Worm (Caenorhabditis elegans) whole organism, mixed stage, embryonic: ENCODE results near the gene trpa-1.
"Not testable (repeated sequence)": the region's sequence is repeated elsewhere in the genome, so short reads cannot be mapped to it uniquely, and the experiment has no call there.

Experiments
- M03D4.4 ChIP-seq: sonication (generic microtip); optimal IDR thresholded peaks from 2 replicates; lab custom pipeline; 2017; ENCODE audit warnings: mild to moderate bottlenecking, missing genetic modification characterization, missing compliant biosample characterization
- bed-3 ChIP-seq: fragments of 200-800 bp; sonication (Bioruptor generic); optimal IDR thresholded peaks from 3 replicates; lab custom pipeline; 2018; ENCODE audit warnings: mild to moderate bottlenecking, missing genetic modification characterization, moderate library complexity, missing compliant biosample characterization
- ceh-39 ChIP-seq: fragments of 150-350 bp; optimal IDR thresholded peaks from 2 replicates; lab custom pipeline; 2014; ENCODE audit warnings: missing biosample characterization, missing genetic modification characterization
- ceh-43 ChIP-seq: fragments of 200-800 bp; sonication (Bioruptor generic); optimal IDR thresholded peaks from 2 replicates; lab custom pipeline; 2018; ENCODE audit warnings: mild to moderate bottlenecking, missing genetic modification characterization, moderate library complexity, missing compliant biosample characterization
- ces-1 ChIP-seq: fragments of 150-350 bp; optimal IDR thresholded peaks from 2 replicates; lab custom pipeline; 2014; ENCODE audit warnings: missing biosample characterization, missing genetic modification reagents, missing genetic modification characterization
- cnd-1 ChIP-seq: fragments of 200-800 bp; sonication (Bioruptor generic); optimal IDR thresholded peaks from 2 replicates; lab custom pipeline; 2018; ENCODE audit warnings: mild to moderate bottlenecking, missing genetic modification characterization, missing compliant biosample characterization
- drap-1 ChIP-seq: fragments of 200-800 bp; sonication (Bioruptor generic); optimal IDR thresholded peaks from 3 replicates; lab custom pipeline; 2018; ENCODE audit warnings: mild to moderate bottlenecking, missing genetic modification characterization, missing compliant biosample characterization
- elt-1 ChIP-seq: sonication (generic microtip); optimal IDR thresholded peaks from 2 replicates; lab custom pipeline; 2017; ENCODE audit warnings: missing genetic modification characterization, mild to moderate bottlenecking, missing compliant biosample characterization, antibody characterized with exemption, moderate library complexity, borderline replicate concordance; ENCODE audit not compliant: insufficient read depth
- elt-3 ChIP-seq: fragments of 150-350 bp; optimal IDR thresholded peaks from 2 replicates; lab custom pipeline; 2014; ENCODE audit warnings: missing biosample characterization, missing genetic modification characterization
- flh-1 ChIP-seq: fragments of 200-800 bp; sonication (Bioruptor generic); optimal IDR thresholded peaks from 2 replicates; lab custom pipeline; 2018; ENCODE audit warnings: mild to moderate bottlenecking, missing genetic modification characterization, moderate library complexity, missing compliant biosample characterization
- ham-2 ChIP-seq: fragments of 200-800 bp; sonication (Bioruptor generic); optimal IDR thresholded peaks from 2 replicates; lab custom pipeline; 2018; ENCODE audit warnings: mild to moderate bottlenecking, missing genetic modification characterization, missing compliant biosample characterization
- hlh-1 ChIP-seq: fragments of 150-350 bp; optimal IDR thresholded peaks from 2 replicates; lab custom pipeline; 2014; ENCODE audit warnings: missing biosample characterization, missing genetic modification reagents, missing genetic modification characterization
- lin-13 ChIP-seq: fragments of 150-350 bp; optimal IDR thresholded peaks from 2 replicates; lab custom pipeline; 2014; ENCODE audit warnings: missing biosample characterization, missing genetic modification characterization
- lsy-2 ChIP-seq: fragments of 150-350 bp; optimal IDR thresholded peaks from 2 replicates; lab custom pipeline; 2014; ENCODE audit warnings: missing biosample characterization, missing genetic modification characterization
- mab-5 ChIP-seq: fragments of 150-350 bp; optimal IDR thresholded peaks from 2 replicates; lab custom pipeline; 2014; ENCODE audit warnings: missing biosample characterization, missing genetic modification characterization
- mep-1 ChIP-seq: fragments of 150-350 bp; optimal IDR thresholded peaks from 2 replicates; lab custom pipeline; 2017; ENCODE audit warnings: missing biosample characterization, missing genetic modification reagents, missing genetic modification characterization, inconsistent platforms
- nhr-12 ChIP-seq: fragments of 150-350 bp; optimal IDR thresholded peaks from 2 replicates; lab custom pipeline; 2014; ENCODE audit warnings: missing biosample characterization, missing genetic modification characterization
- nhr-237 ChIP-seq: fragments of 150-350 bp; optimal IDR thresholded peaks from 2 replicates; lab custom pipeline; 2014; ENCODE audit warnings: missing biosample characterization, missing genetic modification characterization
- nhr-76 ChIP-seq: sonication (generic microtip); optimal IDR thresholded peaks from 2 replicates; lab custom pipeline; 2017; ENCODE audit warnings: missing biosample characterization, missing genetic modification characterization
- pha-4 ChIP-seq: fragments of 150-350 bp; optimal IDR thresholded peaks from 2 replicates; lab custom pipeline; 2018; ENCODE audit warnings: missing biosample characterization, missing genetic modification reagents, missing genetic modification characterization
- sem-2 ChIP-seq: fragments of 200-800 bp; sonication (Bioruptor generic); optimal IDR thresholded peaks from 2 replicates; lab custom pipeline; 2018; ENCODE audit warnings: mild to moderate bottlenecking, missing genetic modification characterization, missing compliant biosample characterization
- snpc-4 ChIP-seq: fragments of 150-350 bp; optimal IDR thresholded peaks from 2 replicates; lab custom pipeline; 2014; ENCODE audit warnings: missing biosample characterization, missing genetic modification characterization
- sptf-1 ChIP-seq: sonication (generic microtip); optimal IDR thresholded peaks from 2 replicates; lab custom pipeline; 2017; ENCODE audit warnings: mild to moderate bottlenecking, missing genetic modification characterization, moderate library complexity, missing compliant biosample characterization
- unc-120 ChIP-seq: sonication (generic microtip); optimal IDR thresholded peaks from 2 replicates; lab custom pipeline; 2017; ENCODE audit warnings: missing genetic modification characterization, missing compliant biosample characterization; ENCODE audit not compliant: poor library complexity, severe bottlenecking
- unc-62 ChIP-seq: fragments of 150-350 bp; optimal IDR thresholded peaks from 2 replicates; lab custom pipeline; 2014; ENCODE audit warnings: missing biosample characterization, missing genetic modification reagents, missing genetic modification characterization
- zip-8 ChIP-seq: fragments of 150-350 bp; optimal IDR thresholded peaks from 2 replicates; lab custom pipeline; 2014; ENCODE audit warnings: missing biosample characterization, missing genetic modification characterization
- ztf-11 ChIP-seq: fragments of 150-350 bp; optimal IDR thresholded peaks from 2 replicates; lab custom pipeline; 2014; ENCODE audit warnings: missing biosample characterization, missing genetic modification characterization

trpa-1 gene

DNA sequence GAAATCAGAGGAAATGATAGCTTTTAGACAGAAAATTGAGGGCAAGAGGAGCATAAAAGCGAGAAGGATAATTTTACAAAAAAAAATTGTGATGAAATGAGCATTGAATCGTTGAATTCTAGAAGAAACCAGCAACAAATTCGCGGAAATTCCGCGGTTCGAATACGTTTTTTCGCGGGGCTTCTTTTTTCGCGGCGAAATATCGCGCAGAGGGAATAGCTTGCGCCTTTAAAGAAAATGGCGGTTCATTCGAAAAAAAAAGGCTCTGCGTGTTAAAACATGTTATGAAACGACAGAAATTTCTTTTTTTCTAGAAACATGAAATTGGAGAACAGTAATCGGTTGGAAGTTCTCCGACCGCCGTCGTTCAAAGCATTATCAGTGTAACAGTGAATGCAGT, 41.9 kb upstream of the trpa-1 start:
- no peak for TF ChIP-seq ham-2 (GFP tag; lab: Kevin White, UChicago)
- no peak for TF ChIP-seq unc-62 (GFP tag; lab: Kevin White, UChicago)
- no peak for TF ChIP-seq elt-1 (tag; lab: Kevin White, UChicago)
- TF ChIP-seq nhr-237 (tag; lab: Kevin White, UChicago) = peak; percentile 18
- TF ChIP-seq lin-13 (tag; lab: Kevin White, UChicago) = peak; percentile 46
- no peak for TF ChIP-seq mab-5 (tag; lab: Kevin White, UChicago)
- TF ChIP-seq lsy-2 = peak; percentile 39
- TF ChIP-seq mep-1 = peak; percentile 78

- not testable (repeated sequence) for TF ChIP-seq drap-1, hlh-1, lsy-2
Measured at ce11 chrIV:11828012-11828411, 36.3 kb upstream of the trpa-1 start, which contains the start of gene M117.6. M117.6 (minus strand) TSS chrIV:11828112.

- TF ChIP-seq bed-3 (GFP tag; lab: Kevin White, UChicago) = no peak
- TF ChIP-seq zip-8 (tag; lab: Kevin White, UChicago) = peak; percentile 51
- TF ChIP-seq, all 35 proteins: peak for 1
Measured at ce11 chrIV:11833456-11833855, 30.9 kb upstream of the trpa-1 start, which contains the start of gene M117.4. M117.4 (minus strand) TSS chrIV:11833556.

DNA sequence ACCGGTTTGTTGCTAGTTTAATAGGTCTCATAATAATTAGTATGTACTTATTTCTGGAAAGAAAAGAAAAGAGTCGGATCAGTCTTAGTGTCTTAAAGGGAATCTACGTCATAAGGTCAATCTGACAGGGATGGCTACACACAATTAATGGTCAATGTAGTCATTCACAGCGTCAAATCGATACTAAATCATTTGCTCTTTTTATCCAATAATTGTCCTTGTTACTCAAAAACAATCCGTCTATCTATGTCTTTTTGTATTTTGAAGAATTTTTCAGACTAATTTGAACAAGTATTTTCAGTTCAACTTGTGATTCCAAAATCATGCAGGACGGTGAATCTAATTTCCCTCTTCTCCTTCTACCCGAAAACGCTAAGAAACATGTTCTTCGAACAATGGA, 25.7 kb upstream of the trpa-1 start, which contains the start of gene fbxb-3:
Gene fbxb-3, plus strand, starts transcription at position 301 of the 400 bp plus-strand sequence.
- no peak for TF ChIP-seq unc-120 (tag; lab: Kevin White, UChicago)
- no peak for TF ChIP-seq ceh-39 (tag; lab: Kevin White, UChicago)
- TF ChIP-seq unc-62 (GFP tag; lab: Kevin White, UChicago) = no peak
- TF ChIP-seq elt-1 (tag; lab: Kevin White, UChicago) = no peak
- no peak for TF ChIP-seq bed-3 (GFP tag; lab: Kevin White, UChicago)
- no peak for TF ChIP-seq elt-3 (tag; lab: Kevin White, UChicago)
- no peak for TF ChIP-seq sem-2 (GFP tag; lab: Kevin White, UChicago)
- no peak for TF ChIP-seq snpc-4
- no peak for TF ChIP-seq nhr-76 (tag; lab: Kevin White, UChicago)
- TF ChIP-seq drap-1 = no peak
- TF ChIP-seq mep-1 = no peak
- no peak for TF ChIP-seq sptf-1 (tag; lab: Kevin White, UChicago)
- TF ChIP-seq flh-1 (GFP tag; lab: Kevin White, UChicago) = no peak

- TF ChIP-seq bed-3 (GFP tag; lab: Kevin White, UChicago) = no peak
- TF ChIP-seq snpc-4 = no peak
- no peak for TF ChIP-seq M03D4.4 (tag; lab: Kevin White, UChicago)
- no peak for TF ChIP-seq ceh-39 (tag; lab: Kevin White, UChicago)
- no peak for TF ChIP-seq nhr-237 (tag; lab: Kevin White, UChicago)
- no peak for TF ChIP-seq mab-5 (tag; lab: Kevin White, UChicago)
- no peak for TF ChIP-seq ceh-43
Measured at ce11 chrIV:11842121-11842520, 22.2 kb upstream of the trpa-1 start, which contains the start of gene F38H4.3. F38H4.3 (plus strand) TSS chrIV:11842421.

- no peak for TF ChIP-seq nhr-76 (tag; lab: Kevin White, UChicago)
- no peak for TF ChIP-seq ceh-43
- no peak for TF ChIP-seq cnd-1 (tag; lab: Kevin White, UChicago)
- TF ChIP-seq sem-2 (GFP tag; lab: Kevin White, UChicago) = no peak
- no peak for TF ChIP-seq hlh-1
- TF ChIP-seq, all 35 proteins: peak for 0
Measured at ce11 chrIV:11847771-11848312, 16.5 kb upstream of the trpa-1 start, which contains the start of the genes F38H4.6 and F38H4.4. F38H4.6 (minus strand) TSS chrIV:11847871. F38H4.4 (plus strand) TSS chrIV:11848262.

DNA sequence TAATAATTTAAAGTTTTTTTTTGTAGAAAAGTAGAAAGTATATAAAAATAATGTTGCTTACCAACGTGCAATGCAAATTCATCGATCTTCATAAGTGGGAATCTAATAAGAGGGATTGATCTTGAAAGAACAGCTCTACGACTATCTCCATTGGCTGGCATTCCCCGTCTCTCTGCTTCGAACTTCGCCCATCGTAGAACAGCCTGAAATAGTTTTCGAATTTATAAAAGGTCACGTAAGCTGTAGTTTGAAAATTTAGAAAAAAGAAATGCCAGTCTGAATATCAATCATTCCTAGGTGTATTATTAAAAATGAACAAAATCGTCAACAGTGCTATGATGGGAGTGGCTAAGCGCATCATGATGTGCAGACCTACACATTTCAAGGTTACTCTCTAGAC, 12.4 kb upstream of the trpa-1 start, which contains the start of gene F38H4.5:
Gene F38H4.5, plus strand, starts transcription at position 301 of the 400 bp plus-strand sequence.
- TF ChIP-seq bed-3 (GFP tag; lab: Kevin White, UChicago) (no peak), ztf-11 (tag; lab: Kevin White, UChicago) (no peak), flh-1 (GFP tag; lab: Kevin White, UChicago) (no peak), ces-1 (GFP tag; lab: Kevin White, UChicago) (no peak), nhr-12 (no peak), pha-4 (tag; lab: Kevin White, UChicago) (no peak), nhr-76 (tag; lab: Kevin White, UChicago) (no peak), ham-2 (GFP tag; lab: Kevin White, UChicago) (no peak), nhr-237 (tag; lab: Kevin White, UChicago) (no peak)
